Worm (Caenorhabditis elegans): ENCODE measurements around the gene dpy-31.

The dpy-31 gene

ce11 chrIII:7189581-7190128 is 12.4 kb upstream of the dpy-31 start, which contains the start of gene rps-21:
Gene rps-21 (minus strand): TSS chrIII:7189631.
- peak; percentile 70 for TF ChIP-seq blmp-1 (tag; optimal IDR thresholded peaks at IDR 0.05)
- peak; percentile 10 to 63 for TF ChIP-seq egl-27 (tag; optimal IDR thresholded peaks at IDR 0.05)
- 0 out of 2 replicates have a peak, but pooled peaks have one; percentile 9 for TF ChIP-seq mab-9 (GFP tag; IDR thresholded peaks at IDR 0.05)
- TF ChIP-seq unc-62 (GFP tag; optimal IDR thresholded peaks at IDR 0.05): no peak
- peak; percentile 10 for TF ChIP-seq hpl-2 (GFP tag; optimal IDR thresholded peaks at IDR 0.05)
- peak; percentile 87 for TF ChIP-seq nhr-19 (GFP tag; conservative IDR thresholded peaks at IDR 0.05)
- TF ChIP-seq tlp-1 (tag; optimal IDR thresholded peaks at IDR 0.05): no peak
- TF ChIP-seq pqm-1 (tag; optimal IDR thresholded peaks at IDR 0.05): no peak
- no peak for TF ChIP-seq hlh-4 (tag; optimal IDR thresholded peaks at IDR 0.05)
- TF ChIP-seq elt-3 (tag; optimal IDR thresholded peaks at IDR 0.05): peak in 2 of 6 experiments; percentile 53 to 62
- peak; percentile 67 for TF ChIP-seq lin-13 (GFP tag; optimal IDR thresholded peaks at IDR 0.05)
- no peak for TF ChIP-seq unc-30 (tag; optimal IDR thresholded peaks at IDR 0.05)
- TF ChIP-seq ama-1 (optimal IDR thresholded peaks at IDR 0.05): no peak
- peak; percentile 63 for TF ChIP-seq grh-1 (GFP tag; IDR thresholded peaks at IDR 0.05)
- TF ChIP-seq unc-86 (tag; optimal IDR thresholded peaks at IDR 0.05): peak; percentile 71
- TF ChIP-seq nhr-11 (tag; optimal IDR thresholded peaks at IDR 0.05): peak; percentile 1
- no peak for TF ChIP-seq mef-2 (tag; optimal IDR thresholded peaks at IDR 0.05)
- TF ChIP-seq snpc-4 (tag; optimal IDR thresholded peaks at IDR 0.05): peak; percentile 55
- no peak for TF ChIP-seq nhr-76 (tag; optimal IDR thresholded peaks at IDR 0.05)
- peak; percentile 91 for TF ChIP-seq C16A3.4 (tag; optimal IDR thresholded peaks at IDR 0.05)
- TF ChIP-seq lsy-2 (tag; optimal IDR thresholded peaks at IDR 0.05): peak; percentile 92 to 94
- peak; percentile 88 for TF ChIP-seq nhr-20 (tag; optimal IDR thresholded peaks at IDR 0.05)
- no peak for TF ChIP-seq ets-5 (GFP tag; IDR thresholded peaks at IDR 0.05)
- peak; percentile 71 for TF ChIP-seq C04F5.9 (tag; optimal IDR thresholded peaks at IDR 0.05)
- no peak for TF ChIP-seq nhr-84 (tag; optimal IDR thresholded peaks at IDR 0.05)
- TF ChIP-seq nhr-71 (tag; optimal IDR thresholded peaks at IDR 0.05): peak; percentile 89
- TF ChIP-seq ztf-4 (tag; optimal IDR thresholded peaks at IDR 0.05): peak; percentile 29
- peak; percentile 91 for TF ChIP-seq nhr-85 (tag)
- TF ChIP-seq dpl-1 (GFP tag; optimal IDR thresholded peaks at IDR 0.05): peak; percentile 73 to 84 (median 82)
- no peak for TF ChIP-seq aha-1 (tag; optimal IDR thresholded peaks at IDR 0.05)
- TF ChIP-seq sox-4 (tag; optimal IDR thresholded peaks at IDR 0.05): peak; percentile 25
- no peak for TF ChIP-seq fkh-4 (tag; optimal IDR thresholded peaks at IDR 0.05; ENCODE audit: borderline replicate concordance)
- no peak for TF ChIP-seq unc-98 (GFP tag; IDR thresholded peaks at IDR 0.05)
- TF ChIP-seq mdl-1 (tag; optimal IDR thresholded peaks at IDR 0.05): peak in 1 of 2 experiments; percentile 48
- peak; percentile 79 for TF ChIP-seq nhr-77 (tag; optimal IDR thresholded peaks at IDR 0.05)
- TF ChIP-seq egl-13 (tag; optimal IDR thresholded peaks at IDR 0.05): peak; percentile 22
- TF ChIP-seq Y116A8C.19 (tag; optimal IDR thresholded peaks at IDR 0.05; ENCODE audit: borderline replicate concordance): no peak
- TF ChIP-seq efl-1 (optimal IDR thresholded peaks at IDR 0.05): peak; percentile 86 to 88
- TF ChIP-seq efl-1 (GFP tag; optimal IDR thresholded peaks at IDR 0.05 in 1 of 2): peak; percentile 78 to 98
- no peak for TF ChIP-seq sup-37 (GFP tag; optimal IDR thresholded peaks at IDR 0.05)
- no peak for TF ChIP-seq sptf-1 (tag; optimal IDR thresholded peaks at IDR 0.05)
- peak; percentile 82 for TF ChIP-seq rnt-1 (tag; optimal IDR thresholded peaks at IDR 0.05)
- no peak for TF ChIP-seq lin-39 (tag; optimal IDR thresholded peaks at IDR 0.05)
- peak; percentile 80 for TF ChIP-seq swsn-7 (tag; optimal IDR thresholded peaks at IDR 0.05)
- TF ChIP-seq lir-3 (tag; optimal IDR thresholded peaks at IDR 0.05; ENCODE audit: poor library complexity): peak; percentile 47
- no peak for TF ChIP-seq C34B4.2 (tag; optimal IDR thresholded peaks at IDR 0.05)
- peak; percentile 88 for TF ChIP-seq tbx-2 (tag; optimal IDR thresholded peaks at IDR 0.05)
- peak; percentile 73 for TF ChIP-seq jun-1 (tag; optimal IDR thresholded peaks at IDR 0.05)
- no peak for TF ChIP-seq ceh-8 (GFP tag; optimal IDR thresholded peaks at IDR 0.05)
- no peak for TF ChIP-seq ceh-63 (GFP tag; optimal IDR thresholded peaks at IDR 0.05)
- peak; percentile 70 for TF ChIP-seq unc-130 (tag; optimal IDR thresholded peaks at IDR 0.05)
- peak in 1 of 2 experiments; percentile 59 for TF ChIP-seq ztf-11 (tag; optimal IDR thresholded peaks at IDR 0.05)
- TF ChIP-seq ceh-88 (GFP tag; IDR thresholded peaks at IDR 0.05): 0 out of 2 replicates have a peak, but pooled peaks have one; percentile 9

Data from whole organism, L1 larva.